Worm (Caenorhabditis elegans) whole organism, L1 larva: ENCODE data around the gene irk-1.

Source experiments
- dpl-1 ChIP-seq, 3 experiments: fragments of 150-350 bp in 2 of 3; sonication (generic microtip) in 1 of 3; optimal IDR thresholded peaks; 2 replicates each; lab custom pipeline; 2014 to 2017; ENCODE audit warnings: missing biosample characterization in 3 of 3, missing genetic modification characterization in 3 of 3, missing genetic modification reagents in 3 of 3
- lin-39 ChIP-seq: fragments of 150-350 bp; optimal IDR thresholded peaks from 2 replicates; lab custom pipeline; 2014; ENCODE audit warnings: missing biosample characterization, missing genetic modification reagents, missing genetic modification characterization
- nhr-76 ChIP-seq: sonication (generic microtip); optimal IDR thresholded peaks from 2 replicates; lab custom pipeline; 2017; ENCODE audit warnings: missing biosample characterization, missing genetic modification characterization
- snpc-4 ChIP-seq: fragments of 150-350 bp; optimal IDR thresholded peaks from 2 replicates; lab custom pipeline; 2014; ENCODE audit warnings: missing biosample characterization, missing genetic modification characterization
- unc-62 ChIP-seq: fragments of 150-350 bp; optimal IDR thresholded peaks from 2 replicates; lab custom pipeline; 2014; ENCODE audit warnings: missing biosample characterization, missing genetic modification reagents, missing genetic modification characterization
- unc-98 ChIP-seq: fragments of 200-800 bp; sonication (Bioruptor generic); IDR thresholded peaks from 2 replicates; pipeline ENCODE4 v1.3.6; 2022; ENCODE audit warnings: missing genetic modification characterization, missing compliant biosample characterization

DNA sequence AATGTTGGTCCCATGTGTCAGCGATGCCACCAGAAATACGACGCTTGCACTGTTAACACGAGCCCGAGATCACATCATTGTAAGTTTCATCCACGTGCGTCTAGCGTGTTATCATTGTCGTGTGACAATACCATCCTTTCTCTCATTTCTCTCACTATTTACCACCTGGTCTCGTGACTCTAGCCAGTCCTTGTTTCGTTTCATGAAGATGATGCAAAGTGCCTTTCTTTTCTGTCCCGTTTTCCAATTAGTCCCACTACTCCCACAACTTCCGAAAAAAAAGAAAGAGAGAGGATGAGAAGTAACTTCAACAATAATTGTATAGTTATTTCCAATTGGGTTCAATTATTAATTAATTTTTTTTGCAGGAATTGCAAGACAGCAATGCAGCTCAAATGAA, 35.0 kb downstream of the irk-1 start:
- TF ChIP-seq lin-39 (peak; percentile 88), snpc-4 (tag; lab: Kevin White, UChicago) (no peak), dpl-1 (GFP tag; optimal IDR thresholded peaks at IDR 0.05; lab: Kevin White, UChicago) (peak; percentile 33 to 48 (median 35)), unc-98 (no peak), nhr-76 (tag; lab: Kevin White, UChicago) (no peak), unc-62 (GFP tag; lab: Kevin White, UChicago) (no peak)
